Worm (Caenorhabditis elegans): ENCODE data around the gene rabr-2.
A peak's percentile ranks its signal among the peaks of the same experiment; 100 is the strongest.

Gene rabr-2

DNA sequence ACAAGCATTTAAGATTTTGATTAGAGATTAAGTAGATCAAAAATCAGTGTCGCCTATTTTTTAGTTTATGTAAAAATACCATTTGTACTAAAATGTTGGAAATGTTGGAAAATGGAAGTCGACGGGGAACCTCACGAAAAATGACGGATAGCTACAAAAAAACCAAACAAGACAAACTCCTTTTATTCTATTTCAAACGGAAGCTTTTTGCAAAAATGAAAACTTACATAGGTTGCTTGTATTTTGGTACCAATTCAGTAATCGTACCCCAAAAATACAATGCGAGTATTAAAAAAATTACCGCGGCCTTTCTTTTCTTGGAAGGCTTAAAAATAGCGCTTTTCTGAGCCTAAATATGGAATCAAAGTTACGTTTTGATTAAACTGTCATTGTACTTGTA is 29.1 kb downstream of the rabr-2 start:
- no peak for TF ChIP-seq efl-1 (optimal IDR thresholded peaks at IDR 0.05)
- TF ChIP-seq efl-1 (GFP tag; optimal IDR thresholded peaks at IDR 0.05 in 1 of 2) = peak in 1 of 2 experiments; percentile 10
- no peak for TF ChIP-seq ceh-82 (tag; optimal IDR thresholded peaks at IDR 0.05)

DNA sequence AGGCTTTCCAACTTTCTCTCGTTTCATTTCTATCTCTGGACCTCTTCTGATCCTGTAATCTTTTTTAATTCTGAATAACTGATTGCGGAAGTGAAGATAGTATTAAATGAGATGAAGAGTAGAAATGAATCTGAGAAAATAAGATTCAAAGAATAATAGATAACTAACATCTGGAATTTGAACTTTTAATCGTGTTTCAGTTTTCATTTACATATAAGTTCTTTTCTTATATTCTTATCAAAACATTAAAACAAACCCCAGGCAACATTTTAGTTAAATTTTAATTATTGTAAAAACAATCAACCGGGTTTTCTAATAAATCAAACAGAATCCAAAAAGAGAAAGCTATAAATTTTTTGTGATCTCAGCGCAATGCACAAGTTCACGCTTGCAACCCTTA is 29.9 kb downstream of the rabr-2 start:
- no peak for TF ChIP-seq unc-98 (GFP tag; IDR thresholded peaks at IDR 0.05)
- no peak for TF ChIP-seq sup-37 (GFP tag; optimal IDR thresholded peaks at IDR 0.05)
- no peak for TF ChIP-seq efl-1 (optimal IDR thresholded peaks at IDR 0.05)
- TF ChIP-seq efl-1 (GFP tag; optimal IDR thresholded peaks at IDR 0.05 in 1 of 2) = peak in 1 of 2 experiments; percentile 62
- peak; percentile 86 for TF ChIP-seq blmp-1 (tag; optimal IDR thresholded peaks at IDR 0.05)
- TF ChIP-seq aha-1 (tag; optimal IDR thresholded peaks at IDR 0.05) = no peak
- no peak for TF ChIP-seq rnt-1 (tag; optimal IDR thresholded peaks at IDR 0.05)
- TF ChIP-seq ceh-63 (GFP tag; optimal IDR thresholded peaks at IDR 0.05) = no peak
- no peak for TF ChIP-seq unc-86 (tag; optimal IDR thresholded peaks at IDR 0.05)
- no peak for TF ChIP-seq xbp-1 (tag; optimal IDR thresholded peaks at IDR 0.05)
- TF ChIP-seq C04F5.9 (tag; optimal IDR thresholded peaks at IDR 0.05) = no peak
- no peak for TF ChIP-seq tbx-2 (tag; optimal IDR thresholded peaks at IDR 0.05)
- TF ChIP-seq nhr-12 (tag; optimal IDR thresholded peaks at IDR 0.05) = no peak

DNA sequence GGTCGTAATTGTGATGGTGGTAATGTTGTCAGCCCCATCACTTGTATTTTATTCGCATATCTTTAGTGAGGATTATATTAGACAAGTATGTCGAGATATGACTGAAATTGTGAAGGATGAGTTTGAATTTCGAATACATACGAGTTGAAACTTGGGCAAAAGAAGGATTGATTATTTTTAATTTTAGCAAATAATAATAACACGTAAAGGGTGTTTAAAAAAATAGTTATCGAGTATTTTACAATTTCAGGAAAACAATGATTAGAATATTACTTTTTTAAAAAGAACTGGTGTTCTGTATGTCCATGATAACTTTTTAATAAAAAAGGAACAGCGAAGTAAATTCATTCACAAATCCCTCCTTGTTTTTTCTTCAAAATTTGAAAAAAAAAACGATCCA is 32.7 kb downstream of the rabr-2 start, which contains the start of gene F11E6.8:
Gene F11E6.8, minus strand, starts transcription at position 101 of the 400 bp plus-strand sequence.
- TF ChIP-seq nhr-71 (tag; optimal IDR thresholded peaks at IDR 0.05) (no peak), ceh-82 (tag; optimal IDR thresholded peaks at IDR 0.05) (no peak), nhr-84 (tag; optimal IDR thresholded peaks at IDR 0.05) (no peak), nhr-47 (tag; optimal IDR thresholded peaks at IDR 0.05) (no peak), mdl-1 (tag; optimal IDR thresholded peaks at IDR 0.05) (no peak), zip-4 (GFP tag; optimal IDR thresholded peaks at IDR 0.05) (no peak), lin-14 (GFP tag; optimal IDR thresholded peaks at IDR 0.05) (no peak), nhr-237 (tag; optimal IDR thresholded peaks at IDR 0.05) (no peak), aly-2 (tag; optimal IDR thresholded peaks at IDR 0.05) (no peak), snu-23 (GFP tag; optimal IDR thresholded peaks at IDR 0.05) (no peak), sox-4 (tag; optimal IDR thresholded peaks at IDR 0.05) (no peak), fkh-4 (tag; optimal IDR thresholded peaks at IDR 0.05; ENCODE audit: borderline replicate concordance) (no peak), C16A3.4 (tag; optimal IDR thresholded peaks at IDR 0.05) (no peak), ceh-63 (GFP tag; optimal IDR thresholded peaks at IDR 0.05) (no peak), nhr-77 (tag; optimal IDR thresholded peaks at IDR 0.05) (no peak), unc-130 (tag; optimal IDR thresholded peaks at IDR 0.05) (no peak), grh-1 (GFP tag; IDR thresholded peaks at IDR 0.05) (no peak), fkh-8 (tag; optimal IDR thresholded peaks at IDR 0.05) (no peak), nhr-20 (tag; optimal IDR thresholded peaks at IDR 0.05) (no peak), nhr-90 (tag; optimal IDR thresholded peaks at IDR 0.05; ENCODE audit: poor library complexity) (no peak)

DNA sequence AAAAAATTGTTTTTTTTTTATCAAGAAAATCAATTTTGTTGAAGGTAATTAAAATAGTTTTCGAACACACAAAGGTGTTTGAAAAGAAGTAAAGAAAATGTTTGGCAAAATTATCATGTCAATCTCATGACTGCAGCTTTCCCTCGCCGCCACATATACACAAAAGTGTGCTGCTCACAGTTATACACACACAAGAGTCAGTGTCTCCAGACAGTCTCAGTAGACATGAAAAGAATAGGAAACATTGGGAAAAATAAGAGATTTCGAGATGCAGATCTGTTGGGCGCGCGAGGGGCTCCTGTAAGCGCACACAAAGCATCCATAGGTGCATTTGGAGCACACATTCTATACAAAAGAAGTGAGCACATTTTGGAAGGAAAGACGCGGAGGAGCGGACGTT is 34.8 kb downstream of the rabr-2 start:
- TF ChIP-seq nhr-77 (tag; optimal IDR thresholded peaks at IDR 0.05) = no peak
- no peak for TF ChIP-seq ztf-4 (tag; optimal IDR thresholded peaks at IDR 0.05)
- no peak for TF ChIP-seq lin-15B (tag; optimal IDR thresholded peaks at IDR 0.05)
- no peak for TF ChIP-seq ceh-82 (tag; optimal IDR thresholded peaks at IDR 0.05)

DNA sequence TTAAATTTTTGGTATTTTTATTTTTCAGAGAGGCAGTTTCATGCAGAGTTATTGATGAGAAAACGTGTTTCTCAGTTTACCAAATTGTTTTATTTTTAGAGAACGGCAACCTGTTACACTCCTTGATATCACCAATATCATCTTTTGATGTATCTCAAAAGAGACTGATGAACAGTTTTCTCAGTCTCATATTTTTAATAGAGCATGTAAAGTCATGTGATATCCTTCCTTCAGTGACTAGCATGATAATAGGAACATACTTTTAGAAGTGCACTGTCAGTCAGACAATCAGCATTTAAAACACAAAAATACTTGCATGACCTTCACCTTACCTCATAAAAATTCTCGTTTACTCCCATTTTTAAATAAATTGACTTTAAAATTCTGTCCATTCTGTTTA is 40.6 kb downstream of the rabr-2 start, which contains the start of gene F11E6.11:
Gene F11E6.11, plus strand, starts transcription at position 325 of the 400 bp plus-strand sequence.
- no peak for TF ChIP-seq fkh-10 (GFP tag; optimal IDR thresholded peaks at IDR 0.05)
- peak in 1 of 2 experiments; percentile 16 for TF ChIP-seq lin-35 (GFP tag; optimal IDR thresholded peaks at IDR 0.05)
- TF ChIP-seq unc-30 (tag; optimal IDR thresholded peaks at IDR 0.05) = no peak
- no peak for TF ChIP-seq ztf-4 (tag; optimal IDR thresholded peaks at IDR 0.05)
